Fruit fly (Drosophila melanogaster) whole organism, prepupa: ENCODE data around the gene Fcp3C.
A peak's percentile ranks its signal among the peaks of the same experiment; 100 is the strongest.

Source experiments
- CG15336 ChIP-seq: fragments of 200-800 bp; sonication (Bioruptor generic); IDR thresholded peaks from 2 replicates; pipeline ENCODE4 v1.3.6; 2022; ENCODE audit warnings: missing biosample characterization, missing genetic modification characterization
- CG1621 ChIP-seq: fragments of 200-800 bp; sonication (Bioruptor generic); optimal IDR thresholded peaks from 3 replicates; lab custom pipeline; 2018; ENCODE audit warnings: missing biosample characterization, mild to moderate bottlenecking, missing genetic modification characterization
- CG16779 ChIP-seq: fragments of 200-800 bp; sonication (Bioruptor generic); optimal IDR thresholded peaks from 3 replicates; lab custom pipeline; 2017; ENCODE audit warnings: missing biosample characterization, mild to moderate bottlenecking, missing genetic modification characterization
- CG31627 ChIP-seq: fragments of 200-800 bp; sonication (Bioruptor generic); optimal IDR thresholded peaks from 3 replicates; lab custom pipeline; 2016; ENCODE audit warnings: missing biosample characterization, missing genetic modification characterization
- CG32006 ChIP-seq: fragments of 200-800 bp; sonication (Bioruptor generic); optimal IDR thresholded peaks from 3 replicates; lab custom pipeline; 2017; ENCODE audit warnings: missing biosample characterization, mild to moderate bottlenecking, missing genetic modification characterization
- CG34406 ChIP-seq: fragments of 200-800 bp; sonication (Bioruptor generic); optimal IDR thresholded peaks from 3 replicates; lab custom pipeline; 2016; ENCODE audit warnings: missing biosample characterization, missing genetic modification characterization
- CG3919 ChIP-seq: fragments of 200-800 bp; sonication (Bioruptor generic); optimal IDR thresholded peaks from 3 replicates; lab custom pipeline; 2016; ENCODE audit warnings: missing biosample characterization, missing genetic modification characterization
- CG4318 ChIP-seq: fragments of 200-800 bp; sonication (Bioruptor generic); optimal IDR thresholded peaks from 3 replicates; lab custom pipeline; 2017; ENCODE audit warnings: missing biosample characterization, mild to moderate bottlenecking, missing genetic modification characterization
- CG6163 ChIP-seq: fragments of 200-800 bp; sonication (Bioruptor generic); IDR thresholded peaks from 3 replicates; pipeline ENCODE4 v1.3.6; 2022; ENCODE audit warnings: missing biosample characterization, missing genetic modification characterization
- CG6276 ChIP-seq: fragments of 200-800 bp; sonication (Bioruptor generic); optimal IDR thresholded peaks from 2 replicates; lab custom pipeline; 2017; ENCODE audit warnings: missing biosample characterization, mild to moderate bottlenecking, missing genetic modification characterization
- CG6792 ChIP-seq: fragments of 200-800 bp; sonication (Bioruptor generic); optimal IDR thresholded peaks from 3 replicates; lab custom pipeline; 2016; ENCODE audit warnings: missing biosample characterization, missing genetic modification characterization
- CG6808 ChIP-seq: fragments of 200-800 bp; sonication (Bioruptor generic); optimal IDR thresholded peaks from 3 replicates; lab custom pipeline; 2017; ENCODE audit warnings: missing biosample characterization, missing genetic modification characterization, mild to moderate bottlenecking, moderate library complexity, missing genetic modification reagents
- CG8119 ChIP-seq: fragments of 200-800 bp; sonication (Bioruptor generic); IDR thresholded peaks from 3 replicates; pipeline ENCODE4 v1.3.6; 2022; ENCODE audit warnings: missing biosample characterization, missing genetic modification characterization
- CG8319 ChIP-seq: fragments of 200-800 bp; sonication (Bioruptor generic); optimal IDR thresholded peaks from 3 replicates; lab custom pipeline; 2016; ENCODE audit warnings: missing biosample characterization, missing genetic modification characterization
- CG9139 ChIP-seq: fragments of 200-800 bp; sonication (Bioruptor generic); optimal IDR thresholded peaks from 3 replicates; lab custom pipeline; 2017; ENCODE audit warnings: missing biosample characterization, mild to moderate bottlenecking, missing genetic modification characterization
- Eip75B ChIP-seq: fragments of 200-800 bp; sonication (Bioruptor generic); optimal IDR thresholded peaks from 3 replicates; lab custom pipeline; 2016; ENCODE audit warnings: missing biosample characterization, missing genetic modification characterization
- Eip78C ChIP-seq: fragments of 200-800 bp; sonication (Bioruptor generic); peaks from one replicate; lab custom pipeline; 2016; ENCODE audit warnings: missing biosample characterization, missing genetic modification characterization
- Eip93F ChIP-seq: fragments of 200-800 bp; sonication (Bioruptor generic); optimal IDR thresholded peaks from 2 replicates; lab custom pipeline; 2016; ENCODE audit warnings: missing biosample characterization, mild to moderate bottlenecking, missing genetic modification characterization
- Ets96B ChIP-seq: fragments of 200-800 bp; optimal IDR thresholded peaks from 2 replicates; lab custom pipeline; 2019; ENCODE audit warnings: missing biosample characterization, mild to moderate bottlenecking, missing genetic modification characterization, moderate library complexity
- Gug ChIP-seq: fragments of 200-800 bp; sonication (Bioruptor generic); IDR thresholded peaks from 2 replicates; pipeline ENCODE4 v1.3.6; 2022; ENCODE audit warnings: missing biosample characterization, missing genetic modification characterization
- Hr38 ChIP-seq: sonication (Bioruptor generic); optimal IDR thresholded peaks from 2 replicates; lab custom pipeline; 2016; ENCODE audit warnings: missing biosample characterization, missing genetic modification characterization
- Hr39 ChIP-seq: fragments of 200-800 bp; sonication (Bioruptor generic); optimal IDR thresholded peaks from 2 replicates; lab custom pipeline; 2016; ENCODE audit warnings: missing biosample characterization, missing genetic modification characterization
- Hr4 ChIP-seq: fragments of 200-800 bp; sonication (Bioruptor generic); optimal IDR thresholded peaks from 3 replicates; lab custom pipeline; 2016; ENCODE audit warnings: missing biosample characterization, missing genetic modification characterization
- Lpt ChIP-seq: fragments of 200-800 bp; sonication (Bioruptor generic); optimal IDR thresholded peaks from 3 replicates; lab custom pipeline; 2016; ENCODE audit warnings: missing biosample characterization, missing genetic modification characterization
- Met ChIP-seq: fragments of 200-800 bp; sonication (Bioruptor generic); optimal IDR thresholded peaks from 3 replicates; lab custom pipeline; 2016; ENCODE audit warnings: missing biosample characterization, missing genetic modification characterization
- OdsH ChIP-seq: fragments of 200-800 bp; sonication (Bioruptor generic); optimal IDR thresholded peaks from 3 replicates; lab custom pipeline; 2016; ENCODE audit warnings: missing biosample characterization, missing genetic modification characterization
- Smox ChIP-seq: fragments of 200-800 bp; sonication (Bioruptor generic); optimal IDR thresholded peaks from 3 replicates; lab custom pipeline; 2016; ENCODE audit warnings: missing biosample characterization, missing genetic modification characterization
- Sox102F ChIP-seq: fragments of 200-800 bp; sonication (Bioruptor generic); optimal IDR thresholded peaks from 2 replicates; lab custom pipeline; 2016; ENCODE audit warnings: missing biosample characterization, mild to moderate bottlenecking, missing genetic modification characterization
- Sox15 ChIP-seq: fragments of 200-800 bp; sonication (Bioruptor generic); optimal IDR thresholded peaks from 3 replicates; lab custom pipeline; 2016; ENCODE audit warnings: missing biosample characterization, missing genetic modification characterization
- achi ChIP-seq: fragments of 200-800 bp; sonication (Bioruptor generic); optimal IDR thresholded peaks from 3 replicates; lab custom pipeline; 2016; ENCODE audit warnings: missing biosample characterization, missing genetic modification characterization
- cyc ChIP-seq: fragments of 200-800 bp; sonication (Bioruptor generic); optimal IDR thresholded peaks from 3 replicates; lab custom pipeline; 2016; ENCODE audit warnings: missing biosample characterization, missing genetic modification characterization
- eg ChIP-seq: fragments of 200-800 bp; sonication (Bioruptor generic); IDR thresholded peaks from 3 replicates; pipeline ENCODE4 v1.3.6; 2022; ENCODE audit warnings: missing biosample characterization, missing genetic modification characterization
- esn ChIP-seq: fragments of 200-800 bp; sonication (Bioruptor generic); optimal IDR thresholded peaks from 2 replicates; lab custom pipeline; 2016; ENCODE audit warnings: missing biosample characterization, mild to moderate bottlenecking, missing genetic modification characterization, moderate library complexity
- fd59A ChIP-seq: fragments of 200-800 bp; sonication (Bioruptor generic); optimal IDR thresholded peaks from 2 replicates; lab custom pipeline; 2017; ENCODE audit warnings: missing biosample characterization, mild to moderate bottlenecking, missing genetic modification characterization, missing genetic modification reagents
- fd85E ChIP-seq: fragments of 200-800 bp; sonication (Bioruptor generic); optimal IDR thresholded peaks from 3 replicates; lab custom pipeline; 2016; ENCODE audit warnings: missing biosample characterization, missing genetic modification characterization
- fkh ChIP-seq: fragments of 200-800 bp; sonication (Bioruptor generic); optimal IDR thresholded peaks from 3 replicates; lab custom pipeline; 2017; ENCODE audit warnings: missing biosample characterization, mild to moderate bottlenecking, missing genetic modification characterization, moderate library complexity
- lz ChIP-seq: fragments of 200-800 bp; sonication (Bioruptor generic); optimal IDR thresholded peaks from 3 replicates; lab custom pipeline; 2016; ENCODE audit warnings: missing biosample characterization, missing genetic modification characterization
- net ChIP-seq: fragments of 200-800 bp; sonication (Bioruptor generic); optimal IDR thresholded peaks from 3 replicates; lab custom pipeline; 2016; ENCODE audit warnings: missing biosample characterization, missing genetic modification characterization
- pdm3 ChIP-seq: fragments of 200-800 bp; sonication (Bioruptor generic); optimal IDR thresholded peaks from 3 replicates; lab custom pipeline; 2016; ENCODE audit warnings: missing biosample characterization, missing genetic modification characterization
- spab ChIP-seq: fragments of 200-800 bp; sonication (Bioruptor generic); optimal IDR thresholded peaks from 2 replicates; lab custom pipeline; 2017; ENCODE audit warnings: missing biosample characterization, mild to moderate bottlenecking, missing genetic modification characterization, missing genetic modification reagents
- ss ChIP-seq, 2 experiments: fragments of 200-800 bp; sonication (Bioruptor generic); optimal IDR thresholded peaks; 2 replicates in 1 of 2; 3 replicates in 1 of 2; lab custom pipeline; 2017 to 2018; ENCODE audit warnings: mild to moderate bottlenecking in 2 of 2, missing biosample characterization in 2 of 2, missing genetic modification characterization in 2 of 2, moderate library complexity in 1 of 2
- svp ChIP-seq: fragments of 200-800 bp; sonication (Bioruptor generic); peaks from one replicate; lab custom pipeline; 2016; ENCODE audit warnings: missing biosample characterization, missing genetic modification characterization
- topi ChIP-seq: fragments of 200-800 bp; sonication (Bioruptor generic); optimal IDR thresholded peaks from 3 replicates; lab custom pipeline; 2016; ENCODE audit warnings: missing biosample characterization, missing genetic modification characterization
- vri ChIP-seq: fragments of 200-800 bp; sonication (Bioruptor generic); optimal IDR thresholded peaks from 3 replicates; lab custom pipeline; 2016; ENCODE audit warnings: missing biosample characterization, mild to moderate bottlenecking, missing genetic modification characterization

Fcp3C gene

dm6 chrX:3152280-3152679, 22.0 kb downstream of the Fcp3C start:
- TF ChIP-seq Hr4 (GFP tag; lab: Kevin White, UChicago) (no peak), CG9139 (no peak), CG31627 (GFP tag; lab: Kevin White, UChicago) (no peak), fd85E (GFP tag; lab: Kevin White, UChicago) (no peak), CG6276 (GFP tag; lab: Kevin White, UChicago) (no peak), Sox102F (no peak), Eip93F (GFP tag; lab: Kevin White, UChicago) (no peak), Gug (GFP tag; lab: Robert Waterston, UW) (no peak), CG16779 (tag; lab: Kevin White, UChicago) (no peak)
- TF ChIP-seq, all 60 proteins: peak for 0

dm6 chrX:3151487-3151818, 22.8 kb downstream of the Fcp3C start:
- no peak for TF ChIP-seq Hr39 (GFP tag; lab: Kevin White, UChicago)
- TF ChIP-seq, all 60 proteins: peak for 0

DNA sequence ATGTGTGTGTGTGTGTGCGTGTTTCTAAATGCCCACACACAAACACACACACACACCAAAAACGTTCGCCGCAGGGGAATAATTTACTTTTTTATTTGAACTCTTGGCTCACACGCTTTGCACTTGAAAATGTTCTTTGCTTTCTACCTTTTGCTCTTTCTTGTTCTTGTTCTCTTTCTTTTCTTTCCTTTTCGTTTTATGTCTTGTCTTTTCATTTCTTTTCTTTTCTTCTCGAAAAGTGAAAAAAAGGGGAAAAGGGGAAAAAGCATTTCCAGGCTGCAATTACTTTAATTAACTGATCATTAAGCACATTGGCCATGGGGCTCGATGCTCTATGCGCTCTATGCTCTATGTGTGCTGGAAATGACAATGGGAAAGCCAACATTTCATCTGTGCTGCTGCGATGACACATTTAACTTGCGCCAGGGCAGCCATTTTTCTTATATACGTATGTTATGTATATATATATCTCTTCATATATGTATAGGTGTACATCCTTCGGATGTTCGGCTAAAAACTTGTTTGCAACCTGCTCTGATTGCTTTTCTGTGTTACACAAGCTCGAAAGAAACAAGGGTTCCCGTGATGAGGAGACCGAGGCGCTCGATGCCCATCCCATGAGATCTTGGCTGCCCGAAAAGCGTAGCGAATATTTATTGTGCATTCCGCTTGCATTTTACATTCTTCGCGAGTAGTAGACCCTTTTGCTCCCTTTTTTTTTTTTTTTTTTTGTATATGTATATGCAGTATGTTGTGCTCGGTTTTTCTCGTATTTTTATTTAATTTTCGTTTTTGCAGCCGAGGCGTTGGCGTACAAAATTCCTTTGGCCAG, 23.4 kb downstream of the Fcp3C start:
- TF ChIP-seq Ets96B (peak; percentile 32), CG6163 (0 out of 3 replicates have a peak, but pooled peaks have one; percentile 20), CG32006 (GFP tag; lab: Kevin White, UChicago) (no peak), CG6808 (GFP tag; lab: Kevin White, UChicago) (peak; percentile 56), CG15336 (no peak), ss (GFP tag; optimal IDR thresholded peaks at IDR 0.05; lab: Kevin White, UChicago) (peak; percentile 36 to 43), Eip78C (GFP tag; lab: Kevin White, UChicago) (peak; percentile 72), Eip75B (peak; percentile 2), spab (peak; percentile 40), CG9139 (peak; percentile 52)

DNA sequence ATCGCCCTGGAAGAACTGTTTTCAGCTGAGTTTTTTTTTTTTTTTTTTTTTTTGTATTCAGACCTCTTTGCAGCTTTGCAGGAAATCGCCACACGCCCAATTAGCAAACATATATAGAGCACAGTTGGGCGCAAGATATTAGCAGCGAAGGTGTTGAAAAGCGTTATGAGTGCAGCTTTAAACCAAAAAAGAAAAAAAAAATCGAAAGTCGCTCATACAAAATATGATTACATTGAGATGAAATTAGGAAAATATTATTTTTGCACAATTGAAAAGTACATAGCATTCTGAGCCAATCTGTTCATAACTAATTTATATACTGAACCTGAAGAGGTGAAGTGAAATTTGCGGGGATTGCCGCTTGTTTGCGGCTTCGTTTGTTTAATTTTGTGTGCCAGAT, 27.3 kb downstream of the Fcp3C start:
- TF ChIP-seq CG31627 (GFP tag; lab: Kevin White, UChicago) (peak; percentile 51), CG34406 (GFP tag; lab: Kevin White, UChicago) (peak; percentile 19), Ets96B (peak; percentile 19), Lpt (GFP tag; lab: Kevin White, UChicago) (no peak), CG8119 (GFP tag; lab: Robert Waterston, UW) (no peak), lz (GFP tag; lab: Kevin White, UChicago) (peak; percentile 48), Hr39 (GFP tag; lab: Kevin White, UChicago) (peak; percentile 50), pdm3 (peak; percentile 32), eg (GFP tag; lab: Robert Waterston, UW) (peak; percentile 66), Hr38 (GFP tag; lab: Kevin White, UChicago) (no peak), vri (GFP tag; lab: Kevin White, UChicago) (peak; percentile 16), OdsH (no peak), Smox (GFP tag; lab: Kevin White, UChicago) (peak; percentile 47), CG32006 (GFP tag; lab: Kevin White, UChicago) (peak; percentile 31), Gug (GFP tag; lab: Robert Waterston, UW) (no peak), fd59A (no peak), spab (no peak), CG9139 (no peak), achi (GFP tag; lab: Kevin White, UChicago) (peak; percentile 34), CG4318 (GFP tag; lab: Kevin White, UChicago) (no peak), Eip78C (GFP tag; lab: Kevin White, UChicago) (peak; percentile 82), cyc (GFP tag; lab: Kevin White, UChicago) (peak; percentile 66), CG3919 (GFP tag; lab: Kevin White, UChicago) (peak; percentile 51), CG6792 (GFP tag; lab: Kevin White, UChicago) (peak; percentile 2), esn (GFP tag; lab: Kevin White, UChicago) (peak; percentile 61), CG15336 (peak; percentile 40; the same call in 1 of the 2 replicates), fkh (no peak), Met (GFP tag; lab: Kevin White, UChicago) (peak; percentile 74), CG8319 (peak; percentile 34), net (GFP tag; lab: Kevin White, UChicago) (no peak), CG6163 (peak; percentile 77; the same call in 2 of the 3 replicates), Sox15 (GFP tag; lab: Kevin White, UChicago) (no peak), Eip93F (GFP tag; lab: Kevin White, UChicago) (peak; percentile 40), svp (GFP tag; lab: Kevin White, UChicago) (peak; percentile 86), CG1621 (tag; lab: Kevin White, UChicago) (no peak), topi (GFP tag; lab: Kevin White, UChicago) (peak; percentile 79)
